Worm (Caenorhabditis elegans) whole organism, mixed stage, embryonic: ENCODE data around the gene C05G5.2.

Experiments
- ceh-39 ChIP-seq: fragments of 150-350 bp; optimal IDR thresholded peaks from 2 replicates; lab custom pipeline; 2014; ENCODE audit warnings: missing biosample characterization, missing genetic modification characterization
- nhr-12 ChIP-seq: fragments of 150-350 bp; optimal IDR thresholded peaks from 2 replicates; lab custom pipeline; 2014; ENCODE audit warnings: missing biosample characterization, missing genetic modification characterization
- nhr-76 ChIP-seq: sonication (generic microtip); optimal IDR thresholded peaks from 2 replicates; lab custom pipeline; 2017; ENCODE audit warnings: missing biosample characterization, missing genetic modification characterization
- snpc-4 ChIP-seq: fragments of 150-350 bp; optimal IDR thresholded peaks from 2 replicates; lab custom pipeline; 2014; ENCODE audit warnings: missing biosample characterization, missing genetic modification characterization
- ztf-11 ChIP-seq: fragments of 150-350 bp; optimal IDR thresholded peaks from 2 replicates; lab custom pipeline; 2014; ENCODE audit warnings: missing biosample characterization, missing genetic modification characterization

- TF ChIP-seq nhr-76 (tag; lab: Kevin White, UChicago) (no peak), snpc-4 (no peak), ceh-39 (tag; lab: Kevin White, UChicago) (no peak), nhr-12 (no peak), ztf-11 (no peak)
Observed at ce11 chrX:14721098-14721497, 26.0 kb upstream of the C05G5.2 start, which contains the start of gene F33C8.2.
